Fruit fly (Drosophila melanogaster): ENCODE data around the gene CG9109.

CG9109 gene

dm6 chr2L:5982334-5982987 lies 51.8 kb downstream of the CG9109 start (continued):
- peak; percentile 2 for TF ChIP-seq CG6792 (GFP tag; optimal IDR thresholded peaks at IDR 0.05)
- TF ChIP-seq CG8119 (GFP tag; IDR thresholded peaks at IDR 0.05), result no peak
- TF ChIP-seq CG10669 (GFP tag; optimal IDR thresholded peaks at IDR 0.05), result peak; percentile 4
- TF ChIP-seq CG9139 (GFP tag; optimal IDR thresholded peaks at IDR 0.05), result peak; percentile 28
- TF ChIP-seq CG16779 (tag; optimal IDR thresholded peaks at IDR 0.05), result peak; percentile 24
- peak; percentile 22 for TF ChIP-seq Met (GFP tag; optimal IDR thresholded peaks at IDR 0.05)
- TF ChIP-seq Ets96B (tag; optimal IDR thresholded peaks at IDR 0.05), result peak; percentile 29
- no peak for TF ChIP-seq CG34406 (GFP tag; optimal IDR thresholded peaks at IDR 0.05)
- no peak for TF ChIP-seq CG8319 (GFP tag; optimal IDR thresholded peaks at IDR 0.05)
- TF ChIP-seq CG32006 (GFP tag; optimal IDR thresholded peaks at IDR 0.05), result peak; percentile 16
- no peak for TF ChIP-seq CG3032 (tag; optimal IDR thresholded peaks at IDR 0.05)
- no peak for TF ChIP-seq Ets21C (GFP tag; optimal IDR thresholded peaks at IDR 0.05)
- TF ChIP-seq CG11294 (GFP tag; IDR thresholded peaks at IDR 0.05), result no peak
- TF ChIP-seq CG6854 (GFP tag; optimal IDR thresholded peaks at IDR 0.05), result peak; percentile 50
- peak; percentile 92 for TF ChIP-seq vri (GFP tag; optimal IDR thresholded peaks at IDR 0.05)
- peak; percentile 45 for TF ChIP-seq dsx (GFP tag; optimal IDR thresholded peaks at IDR 0.05; ENCODE audit: poor library complexity, severe bottlenecking)
- TF ChIP-seq Eip93F (GFP tag; optimal IDR thresholded peaks at IDR 0.05), result no peak
- TF ChIP-seq cyc (GFP tag; optimal IDR thresholded peaks at IDR 0.05), result peak; percentile 34
- peak; percentile 86 for TF ChIP-seq Eip78C (GFP tag)
- TF ChIP-seq Blimp-1 (GFP tag; optimal IDR thresholded peaks at IDR 0.05), result no peak
- peak; percentile 27 for TF ChIP-seq esn (GFP tag; optimal IDR thresholded peaks at IDR 0.05)
- no peak for TF ChIP-seq Sox102F (GFP tag; optimal IDR thresholded peaks at IDR 0.05)

dm6 chr2L:5981433-5982333 lies 52.5 kb downstream of the CG9109 start, which contains the start of gene eIF4A:
eIF4A (plus strand) TSS chr2L:5981764.
- TF ChIP-seq svp (GFP tag), result peak; percentile 43
- peak; percentile 1 for TF ChIP-seq lz (GFP tag; optimal IDR thresholded peaks at IDR 0.05)
- TF ChIP-seq CG8319 (GFP tag; optimal IDR thresholded peaks at IDR 0.05), result no peak
- no peak for TF ChIP-seq CG10669 (GFP tag; optimal IDR thresholded peaks at IDR 0.05)
- TF ChIP-seq CG16779 (tag; optimal IDR thresholded peaks at IDR 0.05), result peak; percentile 49
- TF ChIP-seq CG6808 (GFP tag; optimal IDR thresholded peaks at IDR 0.05), result peak; percentile 28
- TF ChIP-seq Gug (GFP tag; IDR thresholded peaks at IDR 0.05), result no peak
- TF ChIP-seq ss (GFP tag; optimal IDR thresholded peaks at IDR 0.05), result peak in 1 of 2 experiments; percentile 12
- TF ChIP-seq achi (GFP tag; optimal IDR thresholded peaks at IDR 0.05), result peak; percentile 35
- TF ChIP-seq CG3032 (tag; optimal IDR thresholded peaks at IDR 0.05), result peak; percentile 24
- TF ChIP-seq salr (GFP tag; optimal IDR thresholded peaks at IDR 0.05), result peak in 1 of 2 experiments; percentile 7
- TF ChIP-seq Eip78C (GFP tag), result peak; percentile 64
- peak; percentile 93 for TF ChIP-seq fkh (GFP tag; optimal IDR thresholded peaks at IDR 0.05)
- no peak for TF ChIP-seq OdsH (GFP tag; optimal IDR thresholded peaks at IDR 0.05)
- TF ChIP-seq topi (GFP tag; optimal IDR thresholded peaks at IDR 0.05), result peak; percentile 8
- peak; percentile 15 for TF ChIP-seq CG3919 (GFP tag; optimal IDR thresholded peaks at IDR 0.05)
- TF ChIP-seq CG31627 (GFP tag; optimal IDR thresholded peaks at IDR 0.05), result peak; percentile 0

- TF ChIP-seq CG6854 (GFP tag; optimal IDR thresholded peaks at IDR 0.05), result peak; percentile 68
- no peak for TF ChIP-seq Eip75B (GFP tag; optimal IDR thresholded peaks at IDR 0.05)
- peak; percentile 19 for TF ChIP-seq Ets96B (tag; optimal IDR thresholded peaks at IDR 0.05)
- peak; percentile 19 for TF ChIP-seq Hr4 (GFP tag; optimal IDR thresholded peaks at IDR 0.05)
- TF ChIP-seq Eip78C (GFP tag), result peak; percentile 33
- peak; percentile 19 for TF ChIP-seq CG32006 (GFP tag; optimal IDR thresholded peaks at IDR 0.05)
- peak; percentile 34 for TF ChIP-seq Smox (GFP tag; optimal IDR thresholded peaks at IDR 0.05)
- peak; percentile 1 for TF ChIP-seq cyc (GFP tag; optimal IDR thresholded peaks at IDR 0.05)
- no peak for TF ChIP-seq CG4318 (GFP tag; optimal IDR thresholded peaks at IDR 0.05)
- TF ChIP-seq Hr39 (GFP tag; optimal IDR thresholded peaks at IDR 0.05), result peak; percentile 19
- TF ChIP-seq svp (GFP tag), result peak; percentile 48
- TF ChIP-seq dsx (GFP tag; optimal IDR thresholded peaks at IDR 0.05; ENCODE audit: poor library complexity, severe bottlenecking), result no peak
- TF ChIP-seq ss (GFP tag; optimal IDR thresholded peaks at IDR 0.05), result peak; percentile 2 to 29
- no peak for TF ChIP-seq Ets21C (GFP tag; optimal IDR thresholded peaks at IDR 0.05)
- TF ChIP-seq CG34406 (GFP tag; optimal IDR thresholded peaks at IDR 0.05), result peak; percentile 2
- peak; percentile 55 for TF ChIP-seq Sox102F (GFP tag; optimal IDR thresholded peaks at IDR 0.05)
- no peak for TF ChIP-seq Sox15 (GFP tag; optimal IDR thresholded peaks at IDR 0.05)
- peak; percentile 3 for TF ChIP-seq vri (GFP tag; optimal IDR thresholded peaks at IDR 0.05)
- peak; percentile 24 for TF ChIP-seq CG3919 (GFP tag; optimal IDR thresholded peaks at IDR 0.05)
- TF ChIP-seq pdm3 (GFP tag; optimal IDR thresholded peaks at IDR 0.05), result peak; percentile 4
Observed at dm6 chr2L:5980862-5981432, 53.3 kb downstream of the CG9109 start, which contains the start of gene chic. chic (minus strand) TSS chr2L:5981018.

Measured in whole organism, prepupa.